Fruit fly (Drosophila melanogaster) whole organism, embryonic: ENCODE data around the gene nerfin-2.

Experiments
- Atf-2 ChIP-seq: fragments of 200-800 bp; sonication (Bioruptor generic); optimal IDR thresholded peaks from 2 replicates; lab custom pipeline; 2016; ENCODE audit warnings: missing biosample characterization, missing genetic modification characterization
- Atf6 ChIP-seq: fragments of 200-800 bp; sonication (Bioruptor generic); IDR thresholded peaks from 2 replicates; pipeline ENCODE4 v1.3.6; 2022; ENCODE audit warnings: missing biosample characterization, missing genetic modification characterization
- CG10147 ChIP-seq: fragments of 200-800 bp; sonication (Bioruptor generic); optimal IDR thresholded peaks from 2 replicates; lab custom pipeline; 2019; ENCODE audit warnings: missing biosample characterization, mild to moderate bottlenecking, missing genetic modification characterization, moderate library complexity
- CG10267 ChIP-seq: fragments of 200-800 bp; sonication (Bioruptor generic); optimal IDR thresholded peaks from 2 replicates; lab custom pipeline; 2018; ENCODE audit warnings: missing biosample characterization, mild to moderate bottlenecking, missing genetic modification characterization, moderate library complexity
- CG11695 ChIP-seq: fragments of 200-800 bp; sonication (Bioruptor generic); IDR thresholded peaks from 3 replicates; pipeline ENCODE4 v1.3.6; 2022; ENCODE audit warnings: missing biosample characterization, missing genetic modification characterization
- CG11696 ChIP-seq: fragments of 200-800 bp; sonication (Bioruptor generic); IDR thresholded peaks from 2 replicates; pipeline ENCODE4 v1.3.6; 2022; ENCODE audit warnings: missing biosample characterization, missing genetic modification characterization
- CG14667 ChIP-seq: fragments of 200-800 bp; sonication (Bioruptor generic); IDR thresholded peaks from 2 replicates; pipeline ENCODE4 v1.3.6; 2022; ENCODE audit warnings: missing biosample characterization, missing genetic modification characterization
- CG15479 ChIP-seq: fragments of 200-800 bp; sonication (Bioruptor generic); optimal IDR thresholded peaks from 3 replicates; lab custom pipeline; 2019; ENCODE audit warnings: missing biosample characterization, mild to moderate bottlenecking, missing genetic modification characterization, moderate library complexity
- CG17359 ChIP-seq: fragments of 200-800 bp; sonication (Bioruptor generic); optimal IDR thresholded peaks from 3 replicates; lab custom pipeline; 2018; ENCODE audit warnings: missing biosample characterization, mild to moderate bottlenecking, missing genetic modification characterization, moderate library complexity
- CG18476 ChIP-seq: fragments of 200-800 bp; sonication (Bioruptor generic); optimal IDR thresholded peaks from 2 replicates; lab custom pipeline; 2016; ENCODE audit warnings: missing biosample characterization, mild to moderate bottlenecking, missing genetic modification characterization
- CG18599 ChIP-seq: fragments of 200-800 bp; sonication (Bioruptor generic); optimal IDR thresholded peaks from 3 replicates; lab custom pipeline; 2017; ENCODE audit warnings: missing biosample characterization, missing genetic modification characterization, mild to moderate bottlenecking, moderate library complexity, missing genetic modification reagents
- CG2202 ChIP-seq: fragments of 200-800 bp; sonication (Bioruptor generic); optimal IDR thresholded peaks from 2 replicates; lab custom pipeline; 2018; ENCODE audit warnings: missing biosample characterization, mild to moderate bottlenecking, missing genetic modification characterization
- CG34376 ChIP-seq: fragments of 200-800 bp; sonication (Bioruptor generic); optimal IDR thresholded peaks from 2 replicates; lab custom pipeline; 2018; ENCODE audit warnings: missing biosample characterization, mild to moderate bottlenecking, missing genetic modification characterization
- CG4360 ChIP-seq: fragments of 200-800 bp; sonication (Bioruptor generic); IDR thresholded peaks from 2 replicates; pipeline ENCODE4 v1.3.6; 2022; ENCODE audit warnings: missing biosample characterization, missing genetic modification characterization
- CG4707 ChIP-seq: fragments of 200-800 bp; sonication (Bioruptor generic); optimal IDR thresholded peaks from 2 replicates; lab custom pipeline; 2018; ENCODE audit warnings: missing biosample characterization, mild to moderate bottlenecking, missing genetic modification characterization, moderate library complexity
- CG6654 ChIP-seq: fragments of 200-800 bp; sonication (Bioruptor generic); optimal IDR thresholded peaks from 2 replicates; lab custom pipeline; 2017; ENCODE audit warnings: missing biosample characterization, mild to moderate bottlenecking, missing genetic modification characterization
- CG6683 ChIP-seq: fragments of 200-800 bp; sonication (Bioruptor generic); optimal IDR thresholded peaks from 2 replicates; lab custom pipeline; 2017; ENCODE audit warnings: missing biosample characterization, mild to moderate bottlenecking, missing genetic modification characterization, missing genetic modification reagents
- CG7839 ChIP-seq: fragments of 200-800 bp; sonication (Bioruptor generic); optimal IDR thresholded peaks from 3 replicates; lab custom pipeline; 2018; ENCODE audit warnings: missing biosample characterization, mild to moderate bottlenecking, missing genetic modification characterization, moderate library complexity
- CoRest ChIP-seq: fragments of 200-800 bp; sonication (Bioruptor generic); optimal IDR thresholded peaks from 3 replicates; lab custom pipeline; 2018; ENCODE audit warnings: missing biosample characterization, mild to moderate bottlenecking, missing genetic modification characterization, moderate library complexity
- Dip3 ChIP-seq: fragments of 200-800 bp; sonication (Bioruptor generic); optimal IDR thresholded peaks from 3 replicates; lab custom pipeline; 2016; ENCODE audit warnings: missing biosample characterization, missing genetic modification characterization
- ERR ChIP-seq: fragments of 200-800 bp; sonication (Bioruptor generic); optimal IDR thresholded peaks from 2 replicates; lab custom pipeline; 2016; ENCODE audit warnings: missing biosample characterization, missing genetic modification characterization
- Hmx ChIP-seq: fragments of 200-800 bp; sonication (Bioruptor generic); optimal IDR thresholded peaks from 2 replicates; lab custom pipeline; 2016; ENCODE audit warnings: missing biosample characterization, missing genetic modification characterization
- Hr78 ChIP-seq, 2 experiments: fragments of 200-800 bp in 1 of 2; fragments of >200 bp in 1 of 2; sonication (Bioruptor generic) in 1 of 2; optimal IDR thresholded peaks; 2 replicates each; lab custom pipeline; 2017 to 2019; ENCODE audit warnings: missing biosample characterization in 2 of 2, missing genetic modification characterization in 2 of 2, mild to moderate bottlenecking in 1 of 2, moderate library complexity in 1 of 2
- MESR4 ChIP-seq: fragments of 200-800 bp; sonication (Bioruptor generic); optimal IDR thresholded peaks from 2 replicates; lab custom pipeline; 2018; ENCODE audit warnings: missing biosample characterization, mild to moderate bottlenecking, missing genetic modification characterization, moderate library complexity
- Oaz ChIP-seq: fragments of 200-800 bp; sonication (Bioruptor generic); IDR thresholded peaks from 2 replicates; pipeline ENCODE4 v1.3.6; 2022; ENCODE audit warnings: missing biosample characterization, missing genetic modification characterization
- Sox100B ChIP-seq: fragments of 200-800 bp; sonication (Bioruptor generic); optimal IDR thresholded peaks from 3 replicates; lab custom pipeline; 2018; ENCODE audit warnings: missing biosample characterization, mild to moderate bottlenecking, missing genetic modification characterization
- Taf1 ChIP-seq: fragments of 200-800 bp; sonication (Bioruptor generic); IDR thresholded peaks from 2 replicates; pipeline ENCODE4 v1.3.6; 2022; ENCODE audit warnings: missing biosample characterization, missing genetic modification characterization
- bbx ChIP-seq: fragments of 200-800 bp; sonication (Bioruptor generic); IDR thresholded peaks from 2 replicates; pipeline ENCODE4 v1.3.6; 2022; ENCODE audit warnings: missing biosample characterization, missing genetic modification characterization; ENCODE audit not compliant: partially characterized antibody
- bigmax ChIP-seq: fragments of 200-800 bp; sonication (Bioruptor generic); optimal IDR thresholded peaks from 2 replicates; lab custom pipeline; 2018; ENCODE audit warnings: missing biosample characterization, mild to moderate bottlenecking, missing genetic modification characterization
- chinmo ChIP-seq: fragments of 200-800 bp; sonication (Bioruptor generic); IDR thresholded peaks from 4 replicates; pipeline ENCODE4 v1.3.6; 2022; ENCODE audit warnings: missing biosample characterization, missing genetic modification characterization; ENCODE audit not compliant: partially characterized antibody
- chm ChIP-seq: fragments of 200-800 bp; sonication (Bioruptor generic); IDR thresholded peaks from 2 replicates; pipeline ENCODE4 v1.3.6; 2022; ENCODE audit warnings: missing biosample characterization, missing genetic modification characterization
- crol ChIP-seq: fragments of 200-800 bp; sonication (Bioruptor generic); IDR thresholded peaks from 2 replicates; pipeline ENCODE4 v1.3.6; 2022; ENCODE audit warnings: missing biosample characterization, missing genetic modification characterization
- grn ChIP-seq: fragments of 200-800 bp; sonication (Bioruptor generic); optimal IDR thresholded peaks from 3 replicates; lab custom pipeline; 2017; ENCODE audit warnings: missing biosample characterization, missing genetic modification characterization
- gro ChIP-seq: fragments of 200-800 bp; sonication (Bioruptor generic); optimal IDR thresholded peaks from 2 replicates; lab custom pipeline; 2016; ENCODE audit warnings: missing biosample characterization, missing genetic modification characterization
- gsb-n ChIP-seq: fragments of 200-800 bp; sonication (Bioruptor generic); optimal IDR thresholded peaks from 3 replicates; lab custom pipeline; 2018; ENCODE audit warnings: missing biosample characterization, mild to moderate bottlenecking, missing genetic modification characterization
- ham ChIP-seq: fragments of 200-800 bp; sonication (Bioruptor generic); IDR thresholded peaks from 2 replicates; pipeline ENCODE4 v1.3.6; 2022; ENCODE audit warnings: missing biosample characterization, missing genetic modification characterization
- hbn ChIP-seq: fragments of 200-800 bp; sonication (Bioruptor generic); IDR thresholded peaks from 2 replicates; pipeline ENCODE4 v1.3.6; 2022; ENCODE audit warnings: missing biosample characterization, missing genetic modification characterization; ENCODE audit not compliant: partially characterized antibody
- lab ChIP-seq: fragments of 200-800 bp; sonication (Bioruptor generic); optimal IDR thresholded peaks from 3 replicates; lab custom pipeline; 2017; ENCODE audit warnings: missing biosample characterization, missing genetic modification characterization, mild to moderate bottlenecking, moderate library complexity, missing genetic modification reagents
- lola ChIP-seq, 3 experiments: fragments of >200 bp in 2 of 3; fragments of 200-800 bp in 1 of 3; sonication (Bioruptor generic) in 1 of 3; optimal IDR thresholded peaks; 2 replicates each; lab custom pipeline; 2017 to 2019; ENCODE audit warnings: missing biosample characterization in 3 of 3, missing genetic modification characterization in 3 of 3, mild to moderate bottlenecking in 1 of 3, moderate library complexity in 1 of 3
- mam ChIP-seq: fragments of 200-800 bp; sonication (Bioruptor generic); optimal IDR thresholded peaks from 3 replicates; lab custom pipeline; 2016; ENCODE audit warnings: missing biosample characterization, missing genetic modification characterization
- p53 ChIP-seq: fragments of 200-800 bp; sonication (Bioruptor generic); optimal IDR thresholded peaks from 2 replicates; lab custom pipeline; 2016; ENCODE audit warnings: missing biosample characterization, missing genetic modification characterization
- pho ChIP-seq: fragments of 200-800 bp; sonication (Bioruptor generic); optimal IDR thresholded peaks from 2 replicates; lab custom pipeline; 2016; ENCODE audit warnings: missing biosample characterization, missing genetic modification characterization
- psq ChIP-seq: fragments of 200-800 bp; sonication (Bioruptor generic); optimal IDR thresholded peaks from 2 replicates; lab custom pipeline; 2017; ENCODE audit warnings: missing biosample characterization, missing genetic modification characterization
- slbo ChIP-seq: fragments of 200-800 bp; sonication (Bioruptor generic); IDR thresholded peaks from 2 replicates; pipeline ENCODE4 v1.3.6; 2022; ENCODE audit warnings: missing biosample characterization, missing genetic modification characterization
- sug ChIP-seq: fragments of 200-800 bp; optimal IDR thresholded peaks from 2 replicates; lab custom pipeline; 2019; ENCODE audit warnings: missing biosample characterization, mild to moderate bottlenecking, missing genetic modification characterization, moderate library complexity
- tio ChIP-seq: fragments of 200-800 bp; sonication (Bioruptor generic); optimal IDR thresholded peaks from 2 replicates; lab custom pipeline; 2017; ENCODE audit warnings: missing biosample characterization, missing genetic modification characterization, inconsistent platforms
- unpg ChIP-seq: fragments of 200-800 bp; sonication (Bioruptor generic); optimal IDR thresholded peaks from 3 replicates; lab custom pipeline; 2018; ENCODE audit warnings: missing biosample characterization, mild to moderate bottlenecking, missing genetic modification characterization, moderate library complexity
- vfl ChIP-seq: fragments of 200-800 bp; sonication (Bioruptor generic); optimal IDR thresholded peaks from 2 replicates; lab custom pipeline; 2016; ENCODE audit warnings: missing biosample characterization, missing genetic modification characterization
- zf30C ChIP-seq: fragments of 200-800 bp; sonication (Bioruptor generic); optimal IDR thresholded peaks from 3 replicates; lab custom pipeline; 2018; ENCODE audit warnings: missing biosample characterization, mild to moderate bottlenecking, missing genetic modification characterization

nerfin-2 gene

dm6 chr3R:10087206-10087927 is 16.4 kb downstream of the nerfin-2 start (continued):
- TF ChIP-seq bigmax (GFP tag; lab: Kevin White, UChicago) (no peak), grn (no peak), CG7839 (tag; lab: Kevin White, UChicago) (peak; percentile 69), CG15479 (GFP tag; lab: Kevin White, UChicago) (no peak), tio (GFP tag; lab: Kevin White, UChicago) (peak; percentile 64), psq (peak; percentile 80), mam (peak; percentile 78), Sox100B (GFP tag; lab: Kevin White, UChicago) (peak; percentile 20), Oaz (peak; percentile 46; the same call in 1 of the 2 replicates), zf30C (no peak), lola (GFP tag; optimal IDR thresholded peaks at IDR 0.05; lab: Kevin White, UChicago) (no peak), unpg (GFP tag; lab: Kevin White, UChicago) (peak; percentile 56), sug (tag; lab: Kevin White, UChicago) (peak; percentile 46), chinmo (peak; percentile 99), slbo (GFP tag; lab: Robert Waterston, UW) (peak; percentile 88), p53 (GFP tag; lab: Kevin White, UChicago) (peak; percentile 41), crol (GFP tag; lab: Robert Waterston, UW) (no peak), CG17359 (tag; lab: Kevin White, UChicago) (peak; percentile 62), Dip3 (GFP tag; lab: Kevin White, UChicago) (peak; percentile 78), CG4707 (no peak), CG18599 (GFP tag; lab: Kevin White, UChicago) (peak; percentile 77), CoRest (peak; percentile 66), gro (GFP tag; lab: Kevin White, UChicago) (peak; percentile 80), Hmx (GFP tag; lab: Kevin White, UChicago) (no peak), MESR4 (GFP tag; lab: Kevin White, UChicago) (no peak), CG11695 (GFP tag; lab: Robert Waterston, UW) (no peak), bbx (GFP tag; lab: Robert Waterston, UW) (no peak), Hr78 (GFP tag; optimal IDR thresholded peaks at IDR 0.05; lab: Kevin White, UChicago) (peak in 1 of 2 experiments; percentile 52), CG6683 (peak; percentile 3), pho (GFP tag; lab: Kevin White, UChicago) (peak; percentile 64), lab (GFP tag; lab: Kevin White, UChicago) (peak; percentile 79), ham (GFP tag; lab: Robert Waterston, UW) (no peak), ERR (GFP tag; lab: Kevin White, UChicago) (peak; percentile 50), CG4360 (GFP tag; lab: Robert Waterston, UW) (no peak), Atf-2 (GFP tag; lab: Kevin White, UChicago) (peak; percentile 47), CG11696 (peak; percentile 53; the same call in 1 of the 2 replicates), Atf6 (GFP tag; lab: Robert Waterston, UW) (peak; percentile 49), chm (GFP tag; lab: Robert Waterston, UW) (no peak), Taf1 (GFP tag; lab: Robert Waterston, UW) (peak; percentile 63; the same call in 1 of the 2 replicates), CG34376 (GFP tag; lab: Kevin White, UChicago) (no peak), gsb-n (tag; lab: Kevin White, UChicago) (no peak), vfl (no peak), CG18476 (GFP tag; lab: Kevin White, UChicago) (no peak), CG6654 (peak; percentile 6), CG14667 (peak; percentile 56), CG2202 (tag; lab: Kevin White, UChicago) (no peak), hbn (GFP tag; lab: Robert Waterston, UW) (no peak), CG10267 (tag; lab: Kevin White, UChicago) (peak; percentile 20), CG10147 (peak; percentile 12)
